Worm (Caenorhabditis elegans) whole organism, mixed stage, embryonic: Measurements from ENCODE around the gene snn-1.

Experiments
- M03D4.4 ChIP-seq: sonication (generic microtip); optimal IDR thresholded peaks from 2 replicates; lab custom pipeline; 2017; ENCODE audit warnings: mild to moderate bottlenecking, missing genetic modification characterization, missing compliant biosample characterization
- bed-3 ChIP-seq: fragments of 200-800 bp; sonication (Bioruptor generic); optimal IDR thresholded peaks from 3 replicates; lab custom pipeline; 2018; ENCODE audit warnings: mild to moderate bottlenecking, missing genetic modification characterization, moderate library complexity, missing compliant biosample characterization
- blmp-1 ChIP-seq: fragments of 150-350 bp; optimal IDR thresholded peaks from 2 replicates; lab custom pipeline; 2014; ENCODE audit warnings: missing biosample characterization, missing genetic modification characterization
- ceh-39 ChIP-seq: fragments of 150-350 bp; optimal IDR thresholded peaks from 2 replicates; lab custom pipeline; 2014; ENCODE audit warnings: missing biosample characterization, missing genetic modification characterization
- ceh-43 ChIP-seq: fragments of 200-800 bp; sonication (Bioruptor generic); optimal IDR thresholded peaks from 2 replicates; lab custom pipeline; 2018; ENCODE audit warnings: mild to moderate bottlenecking, missing genetic modification characterization, moderate library complexity, missing compliant biosample characterization
- ceh-83 ChIP-seq: fragments of 200-800 bp; sonication (Bioruptor generic); optimal IDR thresholded peaks from 2 replicates; lab custom pipeline; 2018; ENCODE audit warnings: mild to moderate bottlenecking, missing genetic modification characterization, missing compliant biosample characterization
- ces-1 ChIP-seq: fragments of 150-350 bp; optimal IDR thresholded peaks from 2 replicates; lab custom pipeline; 2014; ENCODE audit warnings: missing biosample characterization, missing genetic modification reagents, missing genetic modification characterization
- cnd-1 ChIP-seq: fragments of 200-800 bp; sonication (Bioruptor generic); optimal IDR thresholded peaks from 2 replicates; lab custom pipeline; 2018; ENCODE audit warnings: mild to moderate bottlenecking, missing genetic modification characterization, missing compliant biosample characterization
- drap-1 ChIP-seq: fragments of 200-800 bp; sonication (Bioruptor generic); optimal IDR thresholded peaks from 3 replicates; lab custom pipeline; 2018; ENCODE audit warnings: mild to moderate bottlenecking, missing genetic modification characterization, missing compliant biosample characterization
- elt-1 ChIP-seq: sonication (generic microtip); optimal IDR thresholded peaks from 2 replicates; lab custom pipeline; 2017; ENCODE audit warnings: missing genetic modification characterization, mild to moderate bottlenecking, missing compliant biosample characterization, antibody characterized with exemption, moderate library complexity, borderline replicate concordance; ENCODE audit not compliant: insufficient read depth
- elt-3 ChIP-seq: fragments of 150-350 bp; optimal IDR thresholded peaks from 2 replicates; lab custom pipeline; 2014; ENCODE audit warnings: missing biosample characterization, missing genetic modification characterization
- flh-1 ChIP-seq: fragments of 200-800 bp; sonication (Bioruptor generic); optimal IDR thresholded peaks from 2 replicates; lab custom pipeline; 2018; ENCODE audit warnings: mild to moderate bottlenecking, missing genetic modification characterization, moderate library complexity, missing compliant biosample characterization
- ham-2 ChIP-seq: fragments of 200-800 bp; sonication (Bioruptor generic); optimal IDR thresholded peaks from 2 replicates; lab custom pipeline; 2018; ENCODE audit warnings: mild to moderate bottlenecking, missing genetic modification characterization, missing compliant biosample characterization
- lin-13 ChIP-seq: fragments of 150-350 bp; optimal IDR thresholded peaks from 2 replicates; lab custom pipeline; 2014; ENCODE audit warnings: missing biosample characterization, missing genetic modification characterization
- lin-32 ChIP-seq: fragments of 200-800 bp; sonication (Bioruptor generic); optimal IDR thresholded peaks from 2 replicates; lab custom pipeline; 2018; ENCODE audit warnings: mild to moderate bottlenecking, missing genetic modification characterization, missing compliant biosample characterization
- mab-5 ChIP-seq: fragments of 150-350 bp; optimal IDR thresholded peaks from 2 replicates; lab custom pipeline; 2014; ENCODE audit warnings: missing biosample characterization, missing genetic modification characterization
- mep-1 ChIP-seq: fragments of 150-350 bp; optimal IDR thresholded peaks from 2 replicates; lab custom pipeline; 2017; ENCODE audit warnings: missing biosample characterization, missing genetic modification reagents, missing genetic modification characterization, inconsistent platforms
- mls-2 ChIP-seq: sonication (generic microtip); optimal IDR thresholded peaks from 2 replicates; lab custom pipeline; 2016; ENCODE audit warnings: mild to moderate bottlenecking, missing genetic modification characterization, moderate library complexity, missing compliant biosample characterization
- nhr-12 ChIP-seq: fragments of 150-350 bp; optimal IDR thresholded peaks from 2 replicates; lab custom pipeline; 2014; ENCODE audit warnings: missing biosample characterization, missing genetic modification characterization
- nhr-237 ChIP-seq: fragments of 150-350 bp; optimal IDR thresholded peaks from 2 replicates; lab custom pipeline; 2014; ENCODE audit warnings: missing biosample characterization, missing genetic modification characterization
- nhr-28 ChIP-seq: fragments of 150-350 bp; optimal IDR thresholded peaks from 2 replicates; lab custom pipeline; 2014; ENCODE audit warnings: missing biosample characterization, missing genetic modification characterization
- nhr-76 ChIP-seq: sonication (generic microtip); optimal IDR thresholded peaks from 2 replicates; lab custom pipeline; 2017; ENCODE audit warnings: missing biosample characterization, missing genetic modification characterization
- pha-4 ChIP-seq: fragments of 150-350 bp; optimal IDR thresholded peaks from 2 replicates; lab custom pipeline; 2018; ENCODE audit warnings: missing biosample characterization, missing genetic modification reagents, missing genetic modification characterization
- sem-2 ChIP-seq: fragments of 200-800 bp; sonication (Bioruptor generic); optimal IDR thresholded peaks from 2 replicates; lab custom pipeline; 2018; ENCODE audit warnings: mild to moderate bottlenecking, missing genetic modification characterization, missing compliant biosample characterization
- snpc-4 ChIP-seq: fragments of 150-350 bp; optimal IDR thresholded peaks from 2 replicates; lab custom pipeline; 2014; ENCODE audit warnings: missing biosample characterization, missing genetic modification characterization
- sptf-1 ChIP-seq: sonication (generic microtip); optimal IDR thresholded peaks from 2 replicates; lab custom pipeline; 2017; ENCODE audit warnings: mild to moderate bottlenecking, missing genetic modification characterization, moderate library complexity, missing compliant biosample characterization
- unc-120 ChIP-seq: sonication (generic microtip); optimal IDR thresholded peaks from 2 replicates; lab custom pipeline; 2017; ENCODE audit warnings: missing genetic modification characterization, missing compliant biosample characterization; ENCODE audit not compliant: poor library complexity, severe bottlenecking
- unc-39 ChIP-seq: fragments of 150-350 bp; optimal IDR thresholded peaks from 2 replicates; lab custom pipeline; 2014; ENCODE audit warnings: missing biosample characterization, missing genetic modification characterization
- unc-62 ChIP-seq: fragments of 150-350 bp; optimal IDR thresholded peaks from 2 replicates; lab custom pipeline; 2014; ENCODE audit warnings: missing biosample characterization, missing genetic modification reagents, missing genetic modification characterization
- zip-8 ChIP-seq: fragments of 150-350 bp; optimal IDR thresholded peaks from 2 replicates; lab custom pipeline; 2014; ENCODE audit warnings: missing biosample characterization, missing genetic modification characterization

snn-1 gene

DNA sequence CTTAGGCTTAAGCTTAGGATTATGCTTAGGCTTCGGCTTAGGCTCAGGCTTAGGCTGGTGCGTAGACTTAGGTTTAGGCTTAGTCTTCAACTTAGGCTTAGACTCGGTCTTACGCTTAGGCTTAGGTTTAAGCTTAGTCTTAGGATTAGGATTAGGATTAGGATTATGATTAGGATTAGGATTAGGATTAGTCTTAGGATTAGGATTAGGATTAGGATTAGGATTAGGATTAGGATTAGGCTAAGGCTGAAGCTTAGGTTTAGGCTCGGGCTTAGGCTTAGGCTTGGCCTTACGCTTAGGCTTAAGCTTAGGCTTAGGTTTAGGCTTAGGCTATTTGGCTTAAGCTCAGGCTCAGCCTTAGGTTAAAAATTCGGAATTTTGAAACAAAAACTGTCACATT is 29.8 kb downstream of the snn-1 start:
- no peak for TF ChIP-seq ceh-39

DNA sequence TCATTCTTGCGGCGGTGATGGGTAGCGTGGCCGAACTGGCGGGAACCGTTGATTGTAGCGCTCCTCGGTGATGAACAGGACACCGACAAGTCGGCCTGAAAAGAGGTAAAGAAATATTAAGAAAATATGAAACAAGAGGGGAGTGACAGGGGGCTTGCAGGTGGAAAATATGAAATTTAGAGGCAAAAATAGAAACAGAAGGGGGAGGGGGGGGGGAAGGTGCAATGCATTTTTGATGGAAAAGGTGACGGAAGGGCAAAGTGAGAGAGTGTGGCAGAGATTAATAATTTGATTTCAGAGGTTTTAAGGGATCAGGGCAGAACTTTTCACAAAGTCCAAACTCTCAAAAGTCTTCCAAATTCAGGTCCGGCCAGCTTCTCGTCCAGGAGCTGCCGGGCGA is 33.4 kb downstream of the snn-1 start, which contains the start of gene frpr-19:
Gene frpr-19 (minus strand): TSS at position 101 of the 400 bp plus-strand sequence.
- no peak for TF ChIP-seq ceh-39
- no peak for TF ChIP-seq sptf-1
- no peak for TF ChIP-seq nhr-28 (tag; lab: Kevin White, UChicago)
- TF ChIP-seq blmp-1 (tag; lab: Kevin White, UChicago): no peak
- no peak for TF ChIP-seq flh-1
- TF ChIP-seq unc-39 (tag; lab: Kevin White, UChicago): no peak
- TF ChIP-seq M03D4.4: no peak

DNA sequence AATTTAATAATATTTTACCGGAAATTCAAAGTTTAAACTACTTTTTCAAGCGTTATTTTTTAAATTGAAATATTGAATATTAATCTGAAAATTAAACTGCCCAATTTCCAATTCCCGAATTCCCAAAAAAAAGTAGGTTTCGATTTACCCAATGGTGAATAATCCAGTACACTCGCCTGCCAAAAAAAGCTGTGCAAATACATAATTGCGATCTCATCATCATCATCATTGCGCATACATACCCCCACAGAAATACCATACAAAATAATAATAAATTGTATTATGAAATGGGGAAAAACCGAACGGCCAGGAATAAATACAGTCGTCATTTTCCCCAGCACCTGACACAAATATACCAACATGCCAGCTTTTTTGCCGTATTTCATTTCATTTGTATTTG is 43.1 kb downstream of the snn-1 start, which contains the start of gene Y41D4A.1:
Gene Y41D4A.1 (plus strand): TSS at position 301 of the 400 bp plus-strand sequence.
- TF ChIP-seq unc-62 (GFP tag; lab: Kevin White, UChicago) (no peak), snpc-4 (tag; lab: Kevin White, UChicago) (no peak), nhr-237 (tag; lab: Kevin White, UChicago) (no peak)

DNA sequence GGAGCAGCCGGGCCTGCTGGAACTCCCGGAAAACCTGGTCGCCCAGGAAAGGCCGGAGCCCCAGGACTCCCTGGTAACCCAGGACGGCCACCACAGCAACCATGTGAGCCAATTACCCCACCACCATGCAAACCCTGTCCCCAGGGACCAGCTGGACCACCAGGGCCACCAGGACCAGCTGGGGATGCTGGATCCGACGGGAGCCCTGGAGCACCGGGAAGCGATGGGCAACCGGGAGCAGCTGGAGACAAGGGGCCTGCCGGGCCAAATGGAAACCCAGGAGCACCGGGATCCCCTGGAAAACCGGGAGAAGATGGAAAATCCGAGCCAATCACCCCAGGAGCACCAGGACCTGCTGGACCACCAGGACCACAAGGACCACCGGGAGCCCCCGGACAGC is 45.8 kb downstream of the snn-1 start:
- TF ChIP-seq ham-2 (GFP tag; lab: Kevin White, UChicago) (no peak), unc-39 (tag; lab: Kevin White, UChicago) (no peak), nhr-12 (tag; lab: Kevin White, UChicago) (no peak), elt-1 (tag; lab: Kevin White, UChicago) (no peak), snpc-4 (tag; lab: Kevin White, UChicago) (no peak), mls-2 (tag; lab: Kevin White, UChicago) (peak; percentile 31), cnd-1 (tag; lab: Kevin White, UChicago) (no peak), mab-5 (tag; lab: Kevin White, UChicago) (no peak), zip-8 (tag; lab: Kevin White, UChicago) (no peak)

DNA sequence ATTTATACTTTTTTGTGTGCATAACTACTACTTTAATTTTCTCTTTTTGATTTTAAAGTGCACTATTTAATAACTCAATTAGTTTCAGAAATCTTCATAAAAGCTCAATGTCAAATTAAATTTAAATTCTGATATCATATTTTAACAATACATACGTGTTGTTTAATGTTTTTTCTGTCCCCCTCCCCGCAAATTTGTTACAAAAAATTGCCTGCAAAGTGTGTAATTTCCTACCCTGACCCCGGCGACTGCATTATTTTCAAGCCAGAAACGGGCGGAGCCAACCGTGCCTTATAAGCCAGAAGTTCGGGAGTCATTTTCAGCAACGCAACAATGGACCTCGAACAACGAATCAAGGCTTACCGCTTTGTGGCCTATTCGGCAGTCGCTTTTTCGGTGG is 46.6 kb downstream of the snn-1 start, which contains the start of gene col-108:
Gene col-108 (plus strand): TSS at position 301 of the 400 bp plus-strand sequence.
- TF ChIP-seq ceh-83 (GFP tag; lab: Kevin White, UChicago) (no peak), lin-32 (GFP tag; lab: Kevin White, UChicago) (no peak), mls-2 (tag; lab: Kevin White, UChicago) (no peak), unc-39 (tag; lab: Kevin White, UChicago) (no peak), nhr-28 (tag; lab: Kevin White, UChicago) (no peak), lin-13 (no peak), ham-2 (GFP tag; lab: Kevin White, UChicago) (no peak), elt-1 (tag; lab: Kevin White, UChicago) (no peak), zip-8 (tag; lab: Kevin White, UChicago) (no peak), blmp-1 (tag; lab: Kevin White, UChicago) (no peak), ceh-43 (GFP tag; lab: Kevin White, UChicago) (no peak), unc-120 (tag; lab: Kevin White, UChicago) (no peak), flh-1 (no peak), M03D4.4 (no peak), ceh-39 (no peak), cnd-1 (tag; lab: Kevin White, UChicago) (no peak)

DNA sequence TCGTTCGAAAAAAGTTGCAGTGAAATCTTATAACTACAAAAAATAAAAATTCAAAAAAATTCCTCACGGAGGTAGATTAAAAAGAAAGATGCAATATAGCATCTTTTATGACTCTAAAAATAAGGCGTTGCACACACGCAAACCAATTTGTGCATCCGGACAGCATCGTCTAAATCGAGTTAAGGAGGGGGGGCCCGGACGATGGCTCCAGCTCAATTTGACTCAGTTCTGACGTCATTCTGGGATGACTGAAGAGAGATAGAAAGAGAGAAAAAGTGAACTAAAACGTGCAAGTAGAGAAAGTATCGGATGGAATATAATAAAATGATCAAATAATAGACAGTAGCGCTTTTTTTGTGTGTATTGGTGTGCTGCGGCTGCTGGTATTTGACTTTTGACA is 49.0 kb downstream of the snn-1 start:
- TF ChIP-seq elt-3 (tag; lab: Kevin White, UChicago): no peak
- peak; percentile 98 for TF ChIP-seq ces-1 (GFP tag; lab: Kevin White, UChicago)

DNA sequence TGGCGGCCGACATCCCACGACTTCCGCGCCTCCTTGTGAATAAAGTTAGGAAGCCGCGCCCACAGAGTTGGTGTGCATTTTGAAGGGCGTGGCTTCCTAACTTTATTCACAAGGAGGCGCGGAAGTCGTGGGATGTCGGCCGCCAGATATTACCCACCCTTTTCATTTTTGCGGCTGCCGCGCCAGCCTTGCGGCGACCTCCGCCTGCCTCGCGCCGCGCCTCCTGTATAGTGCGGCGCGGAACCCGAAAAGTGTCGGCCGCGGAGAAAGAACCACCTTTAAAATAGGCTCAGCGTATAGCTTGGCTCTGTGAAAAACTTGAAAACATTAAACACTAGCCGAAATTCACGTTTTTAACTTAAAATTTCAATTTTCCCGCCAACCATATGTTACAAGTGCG is 51.5 kb downstream of the snn-1 start:
- TF ChIP-seq ces-1 (GFP tag; lab: Kevin White, UChicago) (no peak), mep-1 (tag; lab: Kevin White, UChicago) (no peak), ceh-39 (no peak), nhr-76 (no peak), pha-4 (tag; lab: Kevin White, UChicago) (no peak), ceh-43 (GFP tag; lab: Kevin White, UChicago) (no peak), elt-1 (tag; lab: Kevin White, UChicago) (no peak), unc-62 (GFP tag; lab: Kevin White, UChicago) (no peak), bed-3 (GFP tag; lab: Kevin White, UChicago) (no peak), drap-1 (GFP tag; lab: Kevin White, UChicago) (no peak), cnd-1 (tag; lab: Kevin White, UChicago) (no peak), unc-120 (tag; lab: Kevin White, UChicago) (no peak), mls-2 (tag; lab: Kevin White, UChicago) (no peak), mab-5 (tag; lab: Kevin White, UChicago) (no peak), sem-2 (GFP tag; lab: Kevin White, UChicago) (no peak)
